Worm (Caenorhabditis elegans) whole organism, L2 larva: ENCODE measurements around the gene nlp-43.

ENCODE experiments used
- C34F6.9 ChIP-seq: fragments of 150-350 bp; optimal IDR thresholded peaks from 2 replicates; lab custom pipeline; 2014; ENCODE audit warnings: missing biosample characterization, missing genetic modification characterization
- F13H6.1 ChIP-seq: sonication (generic microtip); optimal IDR thresholded peaks from 2 replicates; lab custom pipeline; 2016; ENCODE audit warnings: missing genetic modification characterization, missing compliant biosample characterization
- R02D3.7 ChIP-seq: fragments of 150-350 bp; optimal IDR thresholded peaks from 2 replicates; lab custom pipeline; 2014; ENCODE audit warnings: missing biosample characterization, missing genetic modification characterization
- Y55F3AM.14 ChIP-seq: fragments of 200-800 bp; sonication (Bioruptor generic); optimal IDR thresholded peaks from 2 replicates; lab custom pipeline; 2018; ENCODE audit warnings: mild to moderate bottlenecking, missing genetic modification characterization, missing compliant biosample characterization
- ZK546.5 ChIP-seq: sonication (generic microtip); optimal IDR thresholded peaks from 2 replicates; lab custom pipeline; 2017; ENCODE audit warnings: missing biosample characterization, missing genetic modification characterization
- alr-1 ChIP-seq: fragments of 150-350 bp; optimal IDR thresholded peaks from 2 replicates; lab custom pipeline; 2014; ENCODE audit warnings: missing biosample characterization, missing genetic modification characterization
- aly-2 ChIP-seq: fragments of 150-350 bp; optimal IDR thresholded peaks from 2 replicates; lab custom pipeline; 2014; ENCODE audit warnings: missing biosample characterization, missing genetic modification characterization
- ama-1 ChIP-seq: fragments of 150-350 bp; optimal IDR thresholded peaks from 2 replicates; lab custom pipeline; 2018; ENCODE audit warnings: inconsistent platforms
- blmp-1 ChIP-seq: sonication (generic microtip); optimal IDR thresholded peaks from 2 replicates; lab custom pipeline; 2017; ENCODE audit warnings: missing genetic modification characterization, mild to moderate bottlenecking, missing compliant biosample characterization, antibody characterized with exemption, moderate library complexity; ENCODE audit not compliant: insufficient read depth
- ceh-16 ChIP-seq: fragments of 150-350 bp; optimal IDR thresholded peaks from 2 replicates; lab custom pipeline; 2014; ENCODE audit warnings: missing biosample characterization, missing genetic modification characterization
- ceh-82 ChIP-seq: fragments of 150-350 bp; optimal IDR thresholded peaks from 2 replicates; lab custom pipeline; 2014; ENCODE audit warnings: missing biosample characterization, missing genetic modification characterization
- crh-2 ChIP-seq: sonication (generic microtip); optimal IDR thresholded peaks from 2 replicates; lab custom pipeline; 2017; ENCODE audit warnings: missing biosample characterization, missing genetic modification characterization
- dmd-4 ChIP-seq: sonication (generic microtip); optimal IDR thresholded peaks from 2 replicates; lab custom pipeline; 2017; ENCODE audit warnings: missing biosample characterization, missing genetic modification characterization
- egl-27 ChIP-seq: sonication (generic microtip); optimal IDR thresholded peaks from 3 replicates; lab custom pipeline; 2017; ENCODE audit warnings: missing biosample characterization, missing genetic modification reagents, missing genetic modification characterization
- elt-1 ChIP-seq: fragments of 150-350 bp; optimal IDR thresholded peaks from 2 replicates; lab custom pipeline; 2014; ENCODE audit warnings: missing biosample characterization, missing genetic modification characterization
- elt-3 ChIP-seq: sonication (generic microtip); optimal IDR thresholded peaks from 2 replicates; lab custom pipeline; 2017; ENCODE audit warnings: missing biosample characterization, missing genetic modification characterization
- fos-1 ChIP-seq: fragments of 150-350 bp; optimal IDR thresholded peaks from 2 replicates; lab custom pipeline; 2014; ENCODE audit warnings: missing biosample characterization, missing genetic modification characterization
- gmeb-1 ChIP-seq: fragments of 150-350 bp; optimal IDR thresholded peaks from 2 replicates; lab custom pipeline; 2014; ENCODE audit warnings: missing biosample characterization, missing genetic modification characterization
- lin-11 ChIP-seq: fragments of 150-350 bp; sonication (generic microtip); optimal IDR thresholded peaks from 2 replicates; lab custom pipeline; 2014; ENCODE audit warnings: missing biosample characterization, missing genetic modification characterization, inconsistent platforms, mixed read lengths
- lin-13 ChIP-seq: fragments of 150-350 bp; optimal IDR thresholded peaks from 2 replicates; lab custom pipeline; 2014; ENCODE audit warnings: missing biosample characterization, missing genetic modification reagents, missing genetic modification characterization
- lin-39 ChIP-seq: fragments of 150-350 bp; optimal IDR thresholded peaks from 2 replicates; lab custom pipeline; 2014; ENCODE audit warnings: missing biosample characterization, missing genetic modification reagents, missing genetic modification characterization
- lsy-2 ChIP-seq, 2 experiments: fragments of 150-350 bp in 1 of 2; sonication (generic microtip) in 1 of 2; optimal IDR thresholded peaks; 2 replicates each; lab custom pipeline; 2014 to 2017; ENCODE audit warnings: missing biosample characterization in 2 of 2, missing genetic modification characterization in 2 of 2
- mab-5 ChIP-seq: fragments of 150-350 bp; optimal IDR thresholded peaks from 2 replicates; lab custom pipeline; 2014; ENCODE audit warnings: missing biosample characterization, missing genetic modification characterization
- mbf-1 ChIP-seq: sonication (generic microtip); optimal IDR thresholded peaks from 2 replicates; lab custom pipeline; 2017; ENCODE audit warnings: missing biosample characterization, missing genetic modification characterization
- mdl-1 ChIP-seq, 2 experiments: fragments of 150-350 bp in 1 of 2; sonication (generic microtip) in 1 of 2; optimal IDR thresholded peaks; 2 replicates each; lab custom pipeline; 2017; ENCODE audit warnings: missing biosample characterization in 2 of 2, missing genetic modification characterization in 2 of 2
- nhr-10 ChIP-seq: sonication (generic microtip); optimal IDR thresholded peaks from 2 replicates; lab custom pipeline; 2017; ENCODE audit warnings: missing biosample characterization, missing genetic modification characterization
- nhr-11 ChIP-seq: fragments of 150-350 bp; optimal IDR thresholded peaks from 2 replicates; lab custom pipeline; 2014; ENCODE audit warnings: missing biosample characterization, missing genetic modification characterization
- nhr-12 ChIP-seq: fragments of 150-350 bp; optimal IDR thresholded peaks from 2 replicates; lab custom pipeline; 2014; ENCODE audit warnings: missing biosample characterization, missing genetic modification characterization
- nhr-129 ChIP-seq: fragments of 150-350 bp; optimal IDR thresholded peaks from 2 replicates; lab custom pipeline; 2014; ENCODE audit warnings: missing biosample characterization, missing genetic modification characterization
- nhr-21 ChIP-seq: fragments of 150-350 bp; optimal IDR thresholded peaks from 2 replicates; lab custom pipeline; 2014; ENCODE audit warnings: missing biosample characterization, missing genetic modification characterization
- nhr-23 ChIP-seq: fragments of 150-350 bp; optimal IDR thresholded peaks from 2 replicates; lab custom pipeline; 2014; ENCODE audit warnings: missing biosample characterization, missing genetic modification reagents, missing genetic modification characterization
- nhr-237 ChIP-seq: fragments of 150-350 bp; optimal IDR thresholded peaks from 2 replicates; lab custom pipeline; 2014; ENCODE audit warnings: missing biosample characterization, missing genetic modification characterization
- nhr-25 ChIP-seq: fragments of 150-350 bp; sonication (generic microtip); optimal IDR thresholded peaks from 3 replicates; lab custom pipeline; 2014; ENCODE audit warnings: missing biosample characterization, missing genetic modification characterization
- nhr-6 ChIP-seq: fragments of 150-350 bp; optimal IDR thresholded peaks from 2 replicates; lab custom pipeline; 2014; ENCODE audit warnings: missing biosample characterization, missing genetic modification characterization
- nhr-77 ChIP-seq: fragments of 150-350 bp; optimal IDR thresholded peaks from 2 replicates; lab custom pipeline; 2014; ENCODE audit warnings: missing biosample characterization, missing genetic modification characterization
- peb-1 ChIP-seq: fragments of 150-350 bp; optimal IDR thresholded peaks from 2 replicates; lab custom pipeline; 2014; ENCODE audit warnings: missing biosample characterization, missing genetic modification characterization
- sem-4 ChIP-seq: fragments of 150-350 bp; optimal IDR thresholded peaks from 2 replicates; lab custom pipeline; 2014; ENCODE audit warnings: missing biosample characterization, missing genetic modification reagents, missing genetic modification characterization
- skn-1 ChIP-seq: sonication (generic microtip); optimal IDR thresholded peaks from 2 replicates; lab custom pipeline; 2017; ENCODE audit warnings: missing biosample characterization, missing genetic modification characterization
- sma-3 ChIP-seq: sonication (generic microtip); optimal IDR thresholded peaks from 2 replicates; lab custom pipeline; 2016; ENCODE audit warnings: missing genetic modification reagents, missing genetic modification characterization, missing compliant biosample characterization
- sma-9 ChIP-seq, 2 experiments: fragments of 150-350 bp in 1 of 2; sonication (generic microtip) in 1 of 2; optimal IDR thresholded peaks; 2 replicates each; lab custom pipeline; 2014 to 2016; ENCODE audit warnings: missing genetic modification characterization in 2 of 2, mild to moderate bottlenecking in 1 of 2, missing biosample characterization in 1 of 2, missing compliant biosample characterization in 1 of 2, missing genetic modification reagents in 1 of 2, moderate library complexity in 1 of 2
- snpc-4 ChIP-seq: fragments of 150-350 bp; optimal IDR thresholded peaks from 2 replicates; lab custom pipeline; 2014; ENCODE audit warnings: missing biosample characterization, missing genetic modification characterization
- unc-39 ChIP-seq: fragments of 150-350 bp; optimal IDR thresholded peaks from 2 replicates; lab custom pipeline; 2014; ENCODE audit warnings: missing biosample characterization, missing genetic modification characterization
- unc-55 ChIP-seq: fragments of 150-350 bp; sonication (generic microtip); optimal IDR thresholded peaks from 3 replicates; lab custom pipeline; 2014; ENCODE audit warnings: missing biosample characterization, missing genetic modification reagents, missing genetic modification characterization
- unc-62 ChIP-seq: fragments of 150-350 bp; optimal IDR thresholded peaks from 2 replicates; lab custom pipeline; 2014; ENCODE audit warnings: missing biosample characterization, missing genetic modification reagents, missing genetic modification characterization
- zag-1 ChIP-seq: fragments of 150-350 bp; optimal IDR thresholded peaks from 2 replicates; lab custom pipeline; 2014; ENCODE audit warnings: missing biosample characterization, missing genetic modification characterization
- ztf-1 ChIP-seq: fragments of 200-800 bp; sonication (Bioruptor generic); conservative IDR thresholded peaks from 2 replicates; pipeline ENCODE4 v1.3.6; 2022; ENCODE audit warnings: missing genetic modification characterization, missing compliant biosample characterization
- ztf-11 ChIP-seq: sonication (generic microtip); optimal IDR thresholded peaks from 2 replicates; lab custom pipeline; 2017; ENCODE audit warnings: missing biosample characterization, missing genetic modification characterization
- ztf-4 ChIP-seq: fragments of 150-350 bp; optimal IDR thresholded peaks from 2 replicates; lab custom pipeline; 2014; ENCODE audit warnings: missing biosample characterization, missing genetic modification characterization

The nlp-43 gene

DNA sequence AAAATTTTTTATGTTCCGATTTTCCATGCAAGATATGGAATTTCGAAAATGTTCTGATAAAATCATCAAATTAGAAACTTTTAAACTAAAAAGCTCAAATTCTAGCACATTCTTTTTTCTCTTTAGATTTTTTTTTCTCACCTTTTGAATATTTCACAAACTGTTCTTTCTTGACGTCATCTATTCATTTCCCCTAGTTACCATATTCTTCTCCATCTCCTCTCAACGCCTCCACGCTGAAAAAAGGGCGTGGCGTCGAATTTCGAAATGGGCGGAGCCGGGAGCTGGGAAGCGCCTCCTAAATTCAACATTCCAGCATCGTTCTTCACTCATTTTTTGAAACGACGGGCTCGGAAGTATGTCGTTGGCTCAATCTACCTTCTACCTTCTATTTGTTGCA lies at the start of gene nlp-43:
Gene nlp-43, plus strand, starts transcription at position 301 of the 400 bp plus-strand sequence.
- no peak for TF ChIP-seq blmp-1 (tag; lab: Kevin White, UChicago)
- no peak for TF ChIP-seq mbf-1 (tag; lab: Kevin White, UChicago)

DNA sequence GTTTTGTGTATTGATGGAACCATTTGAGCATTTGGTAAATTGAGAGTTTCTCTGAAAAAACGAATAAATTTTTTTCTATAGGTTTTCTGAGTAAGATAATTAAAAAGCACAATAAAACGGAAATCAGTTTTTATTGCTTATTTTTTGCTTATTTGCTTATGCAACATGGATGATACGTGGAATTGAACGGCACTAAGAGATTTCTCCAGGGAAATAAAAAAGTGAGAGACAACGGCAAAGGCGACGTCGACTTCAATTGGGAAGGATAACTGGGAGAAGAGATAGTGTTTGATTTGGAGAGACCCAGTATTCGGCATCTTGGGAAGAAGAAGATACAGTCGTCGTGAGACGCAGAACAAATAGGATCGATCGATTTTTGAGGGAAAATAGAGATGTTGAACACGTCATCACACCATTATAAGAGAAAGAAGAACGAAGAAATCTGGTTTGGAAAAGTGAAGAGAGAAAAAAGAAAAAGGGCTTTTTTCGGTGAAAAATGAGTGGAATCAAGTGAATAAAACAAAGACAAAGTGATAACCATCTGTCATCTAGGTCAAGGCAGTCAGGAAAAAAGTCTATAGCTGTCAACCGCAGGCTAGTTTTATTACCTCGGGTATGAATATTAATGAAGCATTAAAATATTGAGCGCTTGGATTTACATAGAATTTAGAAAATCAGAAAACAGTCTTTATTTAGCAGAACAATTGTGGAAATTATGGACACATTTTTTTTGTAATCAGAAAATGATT lies 43.9 kb upstream of the nlp-43 start, which contains the start of gene tmem-131:
Gene tmem-131, minus strand, starts transcription at position 51 of the 749 bp plus-strand sequence.
- TF ChIP-seq crh-2 (peak; percentile 45), ztf-4 (tag; lab: Kevin White, UChicago) (no peak), nhr-23 (tag; lab: Kevin White, UChicago) (no peak), sma-9 (GFP tag; optimal IDR thresholded peaks at IDR 0.05; lab: Kevin White, UChicago) (no peak), sma-9 (tag; optimal IDR thresholded peaks at IDR 0.05; lab: Kevin White, UChicago) (no peak), nhr-10 (tag; lab: Kevin White, UChicago) (no peak), ceh-16 (tag; lab: Kevin White, UChicago) (no peak), snpc-4 (tag; lab: Kevin White, UChicago) (no peak), egl-27 (no peak), sma-3 (GFP tag; lab: Kevin White, UChicago) (peak; percentile 43), nhr-237 (tag; lab: Kevin White, UChicago) (no peak), nhr-11 (tag; lab: Kevin White, UChicago) (no peak), elt-3 (tag; lab: Kevin White, UChicago) (no peak), ama-1 (lab: Kevin White, UChicago) (no peak), nhr-12 (tag; lab: Kevin White, UChicago) (no peak), skn-1 (tag; lab: Kevin White, UChicago) (no peak), ceh-82 (tag; lab: Kevin White, UChicago) (no peak), aly-2 (tag; lab: Kevin White, UChicago) (no peak), unc-55 (GFP tag; lab: Kevin White, UChicago) (no peak), nhr-77 (tag; lab: Kevin White, UChicago) (no peak), dmd-4 (tag; lab: Kevin White, UChicago) (no peak), alr-1 (tag; lab: Kevin White, UChicago) (no peak), lsy-2 (tag; optimal IDR thresholded peaks at IDR 0.05; lab: Kevin White, UChicago) (no peak), unc-62 (GFP tag; lab: Kevin White, UChicago) (no peak), nhr-25 (tag; lab: Kevin White, UChicago) (peak; percentile 66), Y55F3AM.14 (GFP tag; lab: Kevin White, UChicago) (no peak), C34F6.9 (tag; lab: Kevin White, UChicago) (no peak), unc-39 (tag; lab: Kevin White, UChicago) (no peak), F13H6.1 (no peak), fos-1 (tag; lab: Kevin White, UChicago) (peak; percentile 34), sem-4 (tag; lab: Kevin White, UChicago) (no peak), gmeb-1 (no peak), blmp-1 (tag; lab: Kevin White, UChicago) (peak; percentile 20), ztf-1 (GFP tag; lab: Robert Waterston, UW) (no peak), mab-5 (tag; lab: Kevin White, UChicago) (no peak), zag-1 (no peak), ztf-11 (tag; lab: Kevin White, UChicago) (no peak), nhr-129 (tag; lab: Kevin White, UChicago) (peak; percentile 27), peb-1 (tag; lab: Kevin White, UChicago) (no peak), mdl-1 (tag; optimal IDR thresholded peaks at IDR 0.05; lab: Kevin White, UChicago) (no peak), lin-11 (tag; lab: Kevin White, UChicago) (no peak), nhr-6 (tag; lab: Kevin White, UChicago) (no peak), R02D3.7 (no peak), elt-1 (tag; lab: Kevin White, UChicago) (no peak), nhr-21 (tag; lab: Kevin White, UChicago) (peak; percentile 32), mbf-1 (tag; lab: Kevin White, UChicago) (no peak), ZK546.5 (no peak), lin-13 (GFP tag; lab: Kevin White, UChicago) (no peak), lin-39 (no peak)
